Worm (Caenorhabditis elegans) whole organism, L1 larva: Measurements from ENCODE around the gene F21C10.9.

ENCODE experiments used
- C16A3.4 ChIP-seq: fragments of 150-350 bp; optimal IDR thresholded peaks from 2 replicates; lab custom pipeline; 2014; ENCODE audit warnings: missing biosample characterization, missing genetic modification characterization
- C34B4.2 ChIP-seq: sonication (generic microtip); optimal IDR thresholded peaks from 2 replicates; lab custom pipeline; 2017; ENCODE audit warnings: mild to moderate bottlenecking, missing genetic modification characterization, missing compliant biosample characterization
- F16B12.6 ChIP-seq: fragments of 150-350 bp; optimal IDR thresholded peaks from 2 replicates; lab custom pipeline; 2014; ENCODE audit warnings: missing biosample characterization, missing genetic modification characterization
- Y116A8C.19 ChIP-seq: sonication (generic microtip); optimal IDR thresholded peaks from 2 replicates; lab custom pipeline; 2016; ENCODE audit warnings: missing compliant biosample characterization, missing genetic modification characterization, borderline replicate concordance
- alr-1 ChIP-seq: fragments of 200-800 bp; sonication (Bioruptor generic); optimal IDR thresholded peaks from 2 replicates; lab custom pipeline; 2018; ENCODE audit warnings: borderline replicate concordance, mild to moderate bottlenecking, missing genetic modification characterization, missing compliant biosample characterization
- ceh-63 ChIP-seq: fragments of 200-800 bp; sonication (Bioruptor generic); optimal IDR thresholded peaks from 2 replicates; lab custom pipeline; 2018; ENCODE audit warnings: mild to moderate bottlenecking, missing genetic modification characterization, missing compliant biosample characterization
- ceh-8 ChIP-seq: fragments of 200-800 bp; sonication (Bioruptor generic); optimal IDR thresholded peaks from 2 replicates; lab custom pipeline; 2018; ENCODE audit warnings: mild to moderate bottlenecking, missing genetic modification characterization, moderate library complexity, missing compliant biosample characterization
- ceh-82 ChIP-seq, 3 experiments: fragments of 150-350 bp in 1 of 3; sonication (generic microtip) in 2 of 3; optimal IDR thresholded peaks; 2 replicates each; lab custom pipeline; 2014 to 2017; ENCODE audit warnings: missing biosample characterization in 3 of 3, missing genetic modification characterization in 3 of 3
- ces-1 ChIP-seq: fragments of 150-350 bp; optimal IDR thresholded peaks from 2 replicates; lab custom pipeline; 2014; ENCODE audit warnings: missing biosample characterization, missing genetic modification reagents, missing genetic modification characterization
- dpl-1 ChIP-seq, 3 experiments: fragments of 150-350 bp in 2 of 3; sonication (generic microtip) in 1 of 3; optimal IDR thresholded peaks; 2 replicates each; lab custom pipeline; 2014 to 2017; ENCODE audit warnings: missing biosample characterization in 3 of 3, missing genetic modification characterization in 3 of 3, missing genetic modification reagents in 3 of 3
- efl-1 ChIP-seq, 4 experiments: fragments of 150-350 bp; optimal IDR thresholded peaks in 3 of 4; peaks in 1 of 4; 1 replicate in 1 of 4; 2 replicates in 3 of 4; lab custom pipeline; 2014; ENCODE audit warnings: missing biosample characterization in 2 of 4, missing genetic modification characterization in 2 of 4, missing genetic modification reagents in 2 of 4
- egl-13 ChIP-seq: sonication (generic microtip); optimal IDR thresholded peaks from 2 replicates; lab custom pipeline; 2016; ENCODE audit warnings: missing genotype, missing genetic modification reagents, missing genetic modification characterization, missing compliant biosample characterization
- fkh-10 ChIP-seq: sonication (generic microtip); optimal IDR thresholded peaks from 2 replicates; lab custom pipeline; 2017; ENCODE audit warnings: missing biosample characterization, missing genetic modification reagents, missing genetic modification characterization
- fkh-8 ChIP-seq: sonication (generic microtip); optimal IDR thresholded peaks from 2 replicates; lab custom pipeline; 2016; ENCODE audit warnings: mild to moderate bottlenecking, missing genetic modification characterization, missing compliant biosample characterization
- hlh-4 ChIP-seq: sonication (generic microtip); optimal IDR thresholded peaks from 2 replicates; lab custom pipeline; 2016; ENCODE audit warnings: mild to moderate bottlenecking, missing genetic modification characterization, missing compliant biosample characterization
- hpl-2 ChIP-seq: fragments of 150-350 bp; optimal IDR thresholded peaks from 2 replicates; lab custom pipeline; 2014; ENCODE audit warnings: missing biosample characterization, missing genetic modification reagents, missing genetic modification characterization
- irx-1 ChIP-seq: sonication (generic microtip); optimal IDR thresholded peaks from 2 replicates; lab custom pipeline; 2016; ENCODE audit warnings: missing genetic modification characterization, missing compliant biosample characterization
- isw-1 ChIP-seq: fragments of 200-800 bp; sonication (Bioruptor generic); IDR thresholded peaks from 2 replicates; pipeline ENCODE4 v1.3.6; 2022; ENCODE audit warnings: missing genetic modification characterization, missing compliant biosample characterization
- jun-1 ChIP-seq: fragments of 150-350 bp; optimal IDR thresholded peaks from 2 replicates; lab custom pipeline; 2014; ENCODE audit warnings: missing biosample characterization, missing genetic modification reagents, missing genetic modification characterization
- lin-14 ChIP-seq: fragments of 200-800 bp; sonication (Bioruptor generic); optimal IDR thresholded peaks from 2 replicates; lab custom pipeline; 2018; ENCODE audit warnings: mild to moderate bottlenecking, missing genetic modification characterization, moderate library complexity, missing compliant biosample characterization
- lin-35 ChIP-seq, 2 experiments: fragments of 150-350 bp; optimal IDR thresholded peaks; 2 replicates each; lab custom pipeline; 2014; ENCODE audit warnings: missing biosample characterization in 2 of 2, missing genetic modification characterization in 2 of 2, missing genetic modification reagents in 2 of 2
- lin-39 ChIP-seq: fragments of 150-350 bp; optimal IDR thresholded peaks from 2 replicates; lab custom pipeline; 2014; ENCODE audit warnings: missing biosample characterization, missing genetic modification reagents, missing genetic modification characterization
- lsy-2 ChIP-seq, 2 experiments: fragments of 150-350 bp; optimal IDR thresholded peaks; 2 replicates each; lab custom pipeline; 2014; ENCODE audit warnings: missing biosample characterization in 2 of 2, missing genetic modification characterization in 2 of 2
- nhr-12 ChIP-seq: sonication (generic microtip); optimal IDR thresholded peaks from 2 replicates; lab custom pipeline; 2017; ENCODE audit warnings: missing biosample characterization, missing genetic modification characterization
- nhr-28 ChIP-seq: fragments of 150-350 bp; optimal IDR thresholded peaks from 2 replicates; lab custom pipeline; 2014; ENCODE audit warnings: missing biosample characterization, missing genetic modification characterization
- nhr-47 ChIP-seq: sonication (generic microtip); optimal IDR thresholded peaks from 2 replicates; lab custom pipeline; 2016; ENCODE audit warnings: mild to moderate bottlenecking, missing genetic modification characterization, moderate library complexity, missing compliant biosample characterization
- nhr-85 ChIP-seq: sonication (generic microtip); peaks from one replicate; lab custom pipeline; 2016; ENCODE audit warnings: missing genetic modification characterization, inconsistent platforms, missing compliant biosample characterization
- nhr-90 ChIP-seq: sonication (generic microtip); optimal IDR thresholded peaks from 2 replicates; lab custom pipeline; 2016; ENCODE audit warnings: mild to moderate bottlenecking, missing genetic modification characterization, missing compliant biosample characterization; ENCODE audit not compliant: poor library complexity
- pag-3 ChIP-seq: sonication (generic microtip); optimal IDR thresholded peaks from 2 replicates; lab custom pipeline; 2017; ENCODE audit warnings: missing genetic modification characterization, mild to moderate bottlenecking, missing compliant biosample characterization, antibody characterized with exemption, borderline replicate concordance; ENCODE audit not compliant: insufficient read depth
- pax-3 ChIP-seq: fragments of 200-800 bp; sonication (Bioruptor generic); optimal IDR thresholded peaks from 2 replicates; lab custom pipeline; 2018; ENCODE audit warnings: mild to moderate bottlenecking, missing genetic modification characterization, moderate library complexity, missing compliant biosample characterization
- rnt-1 ChIP-seq: sonication (generic microtip); optimal IDR thresholded peaks from 2 replicates; lab custom pipeline; 2016; ENCODE audit warnings: mild to moderate bottlenecking, missing genetic modification characterization, moderate library complexity, missing compliant biosample characterization
- snpc-4 ChIP-seq: fragments of 150-350 bp; optimal IDR thresholded peaks from 2 replicates; lab custom pipeline; 2014; ENCODE audit warnings: missing biosample characterization, missing genetic modification characterization
- snu-23 ChIP-seq: sonication (generic microtip); optimal IDR thresholded peaks from 2 replicates; lab custom pipeline; 2016; ENCODE audit warnings: missing genetic modification characterization, missing compliant biosample characterization
- sptf-1 ChIP-seq: fragments of 150-350 bp; optimal IDR thresholded peaks from 2 replicates; lab custom pipeline; 2014; ENCODE audit warnings: missing biosample characterization, missing genetic modification characterization
- swsn-7 ChIP-seq: sonication (generic microtip); optimal IDR thresholded peaks from 2 replicates; lab custom pipeline; 2016; ENCODE audit warnings: missing genetic modification characterization, missing compliant biosample characterization
- unc-30 ChIP-seq: sonication (generic microtip); optimal IDR thresholded peaks from 2 replicates; lab custom pipeline; 2017; ENCODE audit warnings: missing biosample characterization, missing genetic modification characterization
- unc-62 ChIP-seq: fragments of 150-350 bp; optimal IDR thresholded peaks from 2 replicates; lab custom pipeline; 2014; ENCODE audit warnings: missing biosample characterization, missing genetic modification reagents, missing genetic modification characterization
- xbp-1 ChIP-seq: sonication (generic microtip); optimal IDR thresholded peaks from 2 replicates; lab custom pipeline; 2016; ENCODE audit warnings: missing genetic modification characterization, missing compliant biosample characterization
- zip-4 ChIP-seq: fragments of 200-800 bp; sonication (Bioruptor generic); optimal IDR thresholded peaks from 2 replicates; lab custom pipeline; 2018; ENCODE audit warnings: mild to moderate bottlenecking, missing genetic modification characterization, moderate library complexity, missing compliant biosample characterization
- ztf-4 ChIP-seq: fragments of 150-350 bp; optimal IDR thresholded peaks from 2 replicates; lab custom pipeline; 2014; ENCODE audit warnings: missing biosample characterization, missing genetic modification characterization

F21C10.9 gene

ce11 chrV:9094060-9094628 is 4.4 kb downstream of the F21C10.9 start (continued):
- TF ChIP-seq zip-4 (GFP tag; lab: Kevin White, UChicago) (no peak), swsn-7 (peak; percentile 62), ceh-63 (GFP tag; lab: Kevin White, UChicago) (no peak), efl-1 (optimal IDR thresholded peaks at IDR 0.05; lab: Kevin White, UChicago) (peak in 1 of 2 experiments; percentile 18), efl-1 (GFP tag; optimal IDR thresholded peaks at IDR 0.05 in 1 of 2; lab: Kevin White, UChicago) (peak in 1 of 2 experiments; percentile 93), sptf-1 (no peak), jun-1 (peak; percentile 18), fkh-8 (tag; lab: Kevin White, UChicago) (peak; percentile 56), pag-3 (tag; lab: Kevin White, UChicago) (peak; percentile 47), C16A3.4 (tag; lab: Kevin White, UChicago) (peak; percentile 54), rnt-1 (tag; lab: Kevin White, UChicago) (peak; percentile 68), F16B12.6 (tag; lab: Kevin White, UChicago) (no peak), hlh-4 (tag; lab: Kevin White, UChicago) (no peak), unc-62 (GFP tag; lab: Kevin White, UChicago) (no peak), nhr-12 (tag; lab: Kevin White, UChicago) (no peak), pax-3 (tag; lab: Kevin White, UChicago) (peak; percentile 28), ceh-82 (tag; optimal IDR thresholded peaks at IDR 0.05; lab: Kevin White, UChicago) (no peak), snu-23 (peak; percentile 89), xbp-1 (tag; lab: Kevin White, UChicago) (peak; percentile 66), C34B4.2 (tag; lab: Kevin White, UChicago) (no peak), lin-35 (GFP tag; optimal IDR thresholded peaks at IDR 0.05; lab: Kevin White, UChicago) (peak; percentile 52 to 83), lin-14 (GFP tag; lab: Kevin White, UChicago) (peak; percentile 89), ztf-4 (tag; lab: Kevin White, UChicago) (no peak), isw-1 (no peak), irx-1 (tag; lab: Kevin White, UChicago) (peak; percentile 75), nhr-85 (peak; percentile 95), nhr-28 (tag; lab: Kevin White, UChicago) (no peak), snpc-4 (tag; lab: Kevin White, UChicago) (no peak), hpl-2 (no peak), Y116A8C.19 (tag; lab: Kevin White, UChicago) (no peak), fkh-10 (GFP tag; lab: Kevin White, UChicago) (no peak), unc-30 (no peak), egl-13 (tag; lab: Kevin White, UChicago) (peak; percentile 29), lin-39 (tag; lab: Kevin White, UChicago) (peak; percentile 35), dpl-1 (GFP tag; optimal IDR thresholded peaks at IDR 0.05; lab: Kevin White, UChicago) (peak in 2 of 3 experiments; percentile 17 to 31), alr-1 (tag; lab: Kevin White, UChicago) (no peak), ceh-8 (GFP tag; lab: Kevin White, UChicago) (no peak), lsy-2 (tag; optimal IDR thresholded peaks at IDR 0.05; lab: Kevin White, UChicago) (peak; percentile 59 to 64), nhr-90 (peak; percentile 78), ces-1 (GFP tag; lab: Kevin White, UChicago) (no peak)
- TF ChIP-seq, all 84 proteins: peak for 37

DNA sequence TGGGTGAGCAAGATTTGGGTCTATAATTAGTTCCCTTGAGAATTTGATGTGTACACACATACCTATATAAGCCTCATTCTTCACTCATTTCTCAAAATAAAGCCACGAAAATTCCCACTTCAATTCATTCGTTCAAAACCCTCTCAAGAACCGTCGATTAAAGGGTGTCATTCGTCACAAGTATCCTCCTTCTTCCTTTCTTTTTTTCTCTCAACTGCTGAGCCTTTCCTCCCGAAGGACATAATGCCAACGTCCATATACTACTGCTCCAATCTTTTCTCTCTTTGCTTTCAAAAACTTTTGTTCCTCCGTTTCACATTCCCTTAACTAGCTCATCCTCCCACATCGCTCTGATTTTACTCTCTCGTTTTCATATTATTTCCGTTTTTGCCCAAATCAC is 6.3 kb downstream of the F21C10.9 start, which contains the start of gene T27E4.1:
T27E4.1 (plus strand) TSS at position 137 of the 400 bp plus-strand sequence.
- TF ChIP-seq lin-14 (GFP tag; lab: Kevin White, UChicago) (peak; percentile 63), nhr-47 (tag; lab: Kevin White, UChicago) (no peak)
